Worm (Caenorhabditis elegans): Measurements from ENCODE around the gene Y82E9BL.1.

DNA sequence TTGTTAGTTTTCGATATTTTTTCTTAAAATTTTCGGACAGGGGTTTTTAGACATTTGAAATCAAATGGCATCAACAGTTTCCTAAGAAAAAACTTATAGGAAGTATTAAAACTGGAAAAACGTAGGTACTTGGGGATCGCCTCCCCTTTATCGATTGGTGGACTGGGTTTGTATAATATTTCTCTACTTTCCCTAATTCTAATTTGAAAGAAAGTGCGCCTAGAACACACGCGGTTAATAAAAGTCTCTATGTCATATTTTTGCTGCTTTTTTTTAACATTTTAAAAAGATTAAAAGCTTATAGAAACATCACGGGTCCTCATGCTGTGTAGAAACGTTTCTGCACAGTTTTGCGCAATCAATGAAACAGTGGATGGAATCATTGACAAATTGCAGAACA, 44.5 kb upstream of the Y82E9BL.1 start, which contains the start of gene pals-16:
- TF ChIP-seq unc-62 (GFP tag; optimal IDR thresholded peaks at IDR 0.05) (no peak), lsy-2 (tag; optimal IDR thresholded peaks at IDR 0.05) (no peak), ztf-11 (tag; optimal IDR thresholded peaks at IDR 0.05) (no peak), elt-1 (tag; optimal IDR thresholded peaks at IDR 0.05; ENCODE audit: borderline replicate concordance, insufficient read depth) (no peak), elt-3 (tag; optimal IDR thresholded peaks at IDR 0.05) (no peak), snpc-4 (tag; optimal IDR thresholded peaks at IDR 0.05) (no peak), nhr-28 (tag; optimal IDR thresholded peaks at IDR 0.05) (no peak)

All from whole organism, mixed stage, embryonic.